Fruit fly (Drosophila melanogaster) whole organism, pupa: Measurements from ENCODE around the gene lectin-21Ca.

ENCODE experiments used
- CG10348 ChIP-seq: fragments of 200-800 bp; sonication (Bioruptor generic); IDR thresholded peaks from 2 replicates; pipeline ENCODE4 v1.3.6; 2022; ENCODE audit warnings: missing biosample characterization, missing genetic modification characterization
- CG12605 ChIP-seq: fragments of 200-800 bp; sonication (Bioruptor generic); IDR thresholded peaks from 2 replicates; pipeline ENCODE4 v1.3.6; 2022; ENCODE audit warnings: missing biosample characterization, missing genetic modification characterization
- CG13204 ChIP-seq: fragments of 200-800 bp; sonication (Bioruptor generic); optimal IDR thresholded peaks from 2 replicates; lab custom pipeline; 2018; ENCODE audit warnings: missing biosample characterization, mild to moderate bottlenecking, missing genetic modification characterization, moderate library complexity
- CG14655 ChIP-seq: fragments of 200-800 bp; sonication (Bioruptor generic); optimal IDR thresholded peaks from 3 replicates; lab custom pipeline; 2017; ENCODE audit warnings: mild to moderate bottlenecking, missing biosample characterization, missing genetic modification reagents, missing genetic modification characterization
- CG15710 ChIP-seq: fragments of 200-800 bp; sonication (Bioruptor generic); optimal IDR thresholded peaks from 2 replicates; lab custom pipeline; 2018; ENCODE audit warnings: missing biosample characterization, mild to moderate bottlenecking, missing genetic modification characterization, moderate library complexity
- CG17806 ChIP-seq: fragments of 200-800 bp; sonication (Bioruptor generic); optimal IDR thresholded peaks from 2 replicates; lab custom pipeline; 2018; ENCODE audit warnings: missing biosample characterization, mild to moderate bottlenecking, missing genetic modification characterization, moderate library complexity
- CG32121 ChIP-seq: fragments of 200-800 bp; sonication (Bioruptor generic); IDR thresholded peaks from 2 replicates; pipeline ENCODE4 v1.3.6; 2022; ENCODE audit warnings: missing biosample characterization, missing genetic modification characterization
- CG34367 ChIP-seq: fragments of 200-800 bp; sonication (Bioruptor generic); optimal IDR thresholded peaks from 2 replicates; lab custom pipeline; 2018; ENCODE audit warnings: missing biosample characterization, mild to moderate bottlenecking, missing genetic modification characterization
- CG4496 ChIP-seq: fragments of 200-800 bp; sonication (Bioruptor generic); IDR thresholded peaks from 3 replicates; pipeline ENCODE4 v1.3.6; 2022; ENCODE audit warnings: missing biosample characterization, missing genetic modification characterization
- CG8159 ChIP-seq: fragments of 200-800 bp; sonication (Bioruptor generic); optimal IDR thresholded peaks from 3 replicates; lab custom pipeline; 2018; ENCODE audit warnings: missing biosample characterization, mild to moderate bottlenecking, missing genetic modification characterization, moderate library complexity
- CG8301 ChIP-seq: fragments of 200-800 bp; sonication (Bioruptor generic); optimal IDR thresholded peaks from 2 replicates; lab custom pipeline; 2018; ENCODE audit warnings: missing biosample characterization, mild to moderate bottlenecking, missing genetic modification characterization
- CG9948 ChIP-seq: fragments of 200-800 bp; sonication (Bioruptor generic); optimal IDR thresholded peaks from 2 replicates; lab custom pipeline; 2018; ENCODE audit warnings: missing biosample characterization, mild to moderate bottlenecking, missing genetic modification characterization, moderate library complexity
- D1 ChIP-seq: fragments of 200-800 bp; sonication (Bioruptor generic); optimal IDR thresholded peaks from 2 replicates; lab custom pipeline; 2018; ENCODE audit warnings: missing biosample characterization, mild to moderate bottlenecking, missing genetic modification characterization, moderate library complexity
- EcR ChIP-seq: fragments of 200-800 bp; sonication (Bioruptor generic); optimal IDR thresholded peaks from 3 replicates; lab custom pipeline; 2019; ENCODE audit warnings: missing biosample characterization, missing genetic modification characterization, mild to moderate bottlenecking, moderate library complexity, missing genetic modification reagents
- Ets98B ChIP-seq: fragments of 200-800 bp; sonication (Bioruptor generic); IDR thresholded peaks from 2 replicates; pipeline ENCODE4 v1.3.6; 2022; ENCODE audit warnings: missing biosample characterization, missing genetic modification characterization
- Pif1A ChIP-seq: fragments of 200-800 bp; sonication (Bioruptor generic); optimal IDR thresholded peaks from 3 replicates; lab custom pipeline; 2016; ENCODE audit warnings: missing biosample characterization, missing genetic modification characterization
- Pif1B ChIP-seq: fragments of 200-800 bp; sonication (Bioruptor generic); optimal IDR thresholded peaks from 3 replicates; lab custom pipeline; 2016; ENCODE audit warnings: missing biosample characterization, missing genetic modification characterization
- Snoo ChIP-seq: fragments of 200-800 bp; sonication (Bioruptor generic); optimal IDR thresholded peaks from 3 replicates; lab custom pipeline; 2017; ENCODE audit warnings: missing biosample characterization, mild to moderate bottlenecking, missing genetic modification characterization, inconsistent platforms
- fd96Ca ChIP-seq: fragments of 200-800 bp; sonication (Bioruptor generic); IDR thresholded peaks from 3 replicates; pipeline ENCODE4 v1.3.6; 2022; ENCODE audit warnings: missing biosample characterization, missing genetic modification characterization
- gl ChIP-seq: fragments of 200-800 bp; sonication (Bioruptor generic); optimal IDR thresholded peaks from 2 replicates; lab custom pipeline; 2018; ENCODE audit warnings: missing biosample characterization, mild to moderate bottlenecking, missing genetic modification characterization
- rn ChIP-seq: fragments of 200-800 bp; sonication (Bioruptor generic); IDR thresholded peaks from 2 replicates; pipeline ENCODE4 v1.3.6; 2022; ENCODE audit warnings: missing biosample characterization, missing genetic modification characterization

The lectin-21Ca gene

dm6 chr2L:624317-624716 lies at the start of gene lectin-21Ca:
Gene lectin-21Ca (plus strand): TSS chr2L:624617.
- TF ChIP-seq CG4496 (no peak), CG13204 (GFP tag; lab: Kevin White, UChicago) (no peak), gl (no peak), EcR (no peak), CG34367 (tag; lab: Kevin White, UChicago) (no peak), CG12605 (GFP tag; lab: Robert Waterston, UW) (no peak)

dm6 chr2L:576559-577184 lies 47.7 kb upstream of the lectin-21Ca start, which contains the start of gene Ptth:
Gene Ptth (minus strand): TSS chr2L:576896.
- 0 out of 3 replicates have a peak, but pooled peaks have one; percentile 16 for TF ChIP-seq CG4496
- TF ChIP-seq gl: no peak

dm6 chr2L:577186-577585 lies 47.2 kb upstream of the lectin-21Ca start, which contains the start of gene Pph13:
Gene Pph13 (plus strand): TSS chr2L:577486.
- no peak for TF ChIP-seq Snoo
- TF ChIP-seq Pif1B (GFP tag; lab: Kevin White, UChicago): no peak
- TF ChIP-seq Ets98B: no peak
- TF ChIP-seq CG34367 (tag; lab: Kevin White, UChicago): no peak
- TF ChIP-seq CG8301 (tag; lab: Kevin White, UChicago): no peak
- TF ChIP-seq CG15710 (tag; lab: Kevin White, UChicago): no peak
- no peak for TF ChIP-seq CG13204 (GFP tag; lab: Kevin White, UChicago)
- no peak for TF ChIP-seq CG4496
- TF ChIP-seq CG8159 (tag; lab: Kevin White, UChicago): no peak
- TF ChIP-seq, all 21 proteins: peak for 0

dm6 chr2L:585268-585667 lies 39.1 kb upstream of the lectin-21Ca start:
- TF ChIP-seq gl (no peak), CG14655 (GFP tag; lab: Kevin White, UChicago) (no peak), rn (no peak), CG10348 (no peak), CG8159 (tag; lab: Kevin White, UChicago) (no peak), Snoo (no peak), CG32121 (GFP tag; lab: Robert Waterston, UW) (no peak), CG9948 (tag; lab: Kevin White, UChicago) (no peak), fd96Ca (GFP tag; lab: Robert Waterston, UW) (no peak)

DNA sequence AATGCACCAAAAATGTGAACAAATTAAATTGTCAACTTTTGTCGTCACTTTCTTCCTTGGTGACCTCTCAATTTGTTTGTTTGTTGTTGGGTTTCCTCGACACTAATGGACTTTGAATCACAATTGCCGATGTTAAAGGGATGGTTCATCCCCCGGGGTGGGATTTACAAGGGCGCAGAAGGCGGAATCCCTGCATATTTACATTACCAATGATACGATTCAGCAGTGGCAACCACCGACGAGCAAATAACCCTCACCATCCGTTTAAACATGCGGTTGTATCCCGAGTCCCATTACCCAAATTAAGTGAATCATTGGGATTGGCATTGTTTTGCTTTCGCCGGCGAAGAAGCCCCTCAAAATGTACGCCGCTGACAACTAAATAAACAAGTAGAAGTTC lies 32.9 kb upstream of the lectin-21Ca start:
- TF ChIP-seq Ets98B: no peak
- no peak for TF ChIP-seq gl
- no peak for TF ChIP-seq CG13204 (GFP tag; lab: Kevin White, UChicago)
- TF ChIP-seq CG17806 (tag; lab: Kevin White, UChicago): no peak
- TF ChIP-seq CG15710 (tag; lab: Kevin White, UChicago): no peak
- no peak for TF ChIP-seq Snoo
- no peak for TF ChIP-seq CG8159 (tag; lab: Kevin White, UChicago)
- no peak for TF ChIP-seq CG12605 (GFP tag; lab: Robert Waterston, UW)
- no peak for TF ChIP-seq CG9948 (tag; lab: Kevin White, UChicago)
- TF ChIP-seq Pif1B (GFP tag; lab: Kevin White, UChicago): no peak
- TF ChIP-seq CG32121 (GFP tag; lab: Robert Waterston, UW): no peak
- no peak for TF ChIP-seq fd96Ca (GFP tag; lab: Robert Waterston, UW)

- no peak for TF ChIP-seq fd96Ca (GFP tag; lab: Robert Waterston, UW)
- no peak for TF ChIP-seq Pif1B (GFP tag; lab: Kevin White, UChicago)
- no peak for TF ChIP-seq CG34367 (tag; lab: Kevin White, UChicago)
- TF ChIP-seq rn: 0 out of 2 replicates have a peak, but pooled peaks have one; percentile 6
- no peak for TF ChIP-seq CG15710 (tag; lab: Kevin White, UChicago)
- no peak for TF ChIP-seq Pif1A (GFP tag; lab: Kevin White, UChicago)
- TF ChIP-seq gl: no peak
Observed at dm6 chr2L:594048-594447, 30.4 kb upstream of the lectin-21Ca start.

dm6 chr2L:594635-595384 lies 29.6 kb upstream of the lectin-21Ca start, which contains the start of gene Gsc:
Gene Gsc (minus strand): TSS chr2L:594685.
- 0 out of 3 replicates have a peak, but pooled peaks have one; percentile 40 for TF ChIP-seq CG4496
- TF ChIP-seq CG10348: no peak
- no peak for TF ChIP-seq CG12605 (GFP tag; lab: Robert Waterston, UW)
- no peak for TF ChIP-seq CG34367 (tag; lab: Kevin White, UChicago)
- no peak for TF ChIP-seq D1 (tag; lab: Kevin White, UChicago)
- TF ChIP-seq rn: no peak
- no peak for TF ChIP-seq CG9948 (tag; lab: Kevin White, UChicago)
- no peak for TF ChIP-seq CG8159 (tag; lab: Kevin White, UChicago)
